Worm (Caenorhabditis elegans) whole organism, L2 larva: Measurements from ENCODE around the gene Y45G5AM.6.

Experiments
- C34F6.9 ChIP-seq: fragments of 150-350 bp; optimal IDR thresholded peaks from 2 replicates; lab custom pipeline; 2014; ENCODE audit warnings: missing biosample characterization, missing genetic modification characterization
- F13H6.1 ChIP-seq: sonication (generic microtip); optimal IDR thresholded peaks from 2 replicates; lab custom pipeline; 2016; ENCODE audit warnings: missing genetic modification characterization, missing compliant biosample characterization
- Y55F3AM.14 ChIP-seq: fragments of 200-800 bp; sonication (Bioruptor generic); optimal IDR thresholded peaks from 2 replicates; lab custom pipeline; 2018; ENCODE audit warnings: mild to moderate bottlenecking, missing genetic modification characterization, missing compliant biosample characterization
- ZK546.5 ChIP-seq: sonication (generic microtip); optimal IDR thresholded peaks from 2 replicates; lab custom pipeline; 2017; ENCODE audit warnings: missing biosample characterization, missing genetic modification characterization
- ama-1 ChIP-seq: fragments of 150-350 bp; optimal IDR thresholded peaks from 2 replicates; lab custom pipeline; 2018; ENCODE audit warnings: inconsistent platforms
- blmp-1 ChIP-seq: sonication (generic microtip); optimal IDR thresholded peaks from 2 replicates; lab custom pipeline; 2017; ENCODE audit warnings: missing genetic modification characterization, mild to moderate bottlenecking, missing compliant biosample characterization, antibody characterized with exemption, moderate library complexity; ENCODE audit not compliant: insufficient read depth
- ceh-16 ChIP-seq: fragments of 150-350 bp; optimal IDR thresholded peaks from 2 replicates; lab custom pipeline; 2014; ENCODE audit warnings: missing biosample characterization, missing genetic modification characterization
- crh-2 ChIP-seq: sonication (generic microtip); optimal IDR thresholded peaks from 2 replicates; lab custom pipeline; 2017; ENCODE audit warnings: missing biosample characterization, missing genetic modification characterization
- dmd-4 ChIP-seq: sonication (generic microtip); optimal IDR thresholded peaks from 2 replicates; lab custom pipeline; 2017; ENCODE audit warnings: missing biosample characterization, missing genetic modification characterization
- elt-1 ChIP-seq: fragments of 150-350 bp; optimal IDR thresholded peaks from 2 replicates; lab custom pipeline; 2014; ENCODE audit warnings: missing biosample characterization, missing genetic modification characterization
- elt-3 ChIP-seq: sonication (generic microtip); optimal IDR thresholded peaks from 2 replicates; lab custom pipeline; 2017; ENCODE audit warnings: missing biosample characterization, missing genetic modification characterization
- fos-1 ChIP-seq: fragments of 150-350 bp; optimal IDR thresholded peaks from 2 replicates; lab custom pipeline; 2014; ENCODE audit warnings: missing biosample characterization, missing genetic modification characterization
- gmeb-1 ChIP-seq: fragments of 150-350 bp; optimal IDR thresholded peaks from 2 replicates; lab custom pipeline; 2014; ENCODE audit warnings: missing biosample characterization, missing genetic modification characterization
- lin-11 ChIP-seq: fragments of 150-350 bp; sonication (generic microtip); optimal IDR thresholded peaks from 2 replicates; lab custom pipeline; 2014; ENCODE audit warnings: missing biosample characterization, missing genetic modification characterization, inconsistent platforms, mixed read lengths
- lin-13 ChIP-seq: fragments of 150-350 bp; optimal IDR thresholded peaks from 2 replicates; lab custom pipeline; 2014; ENCODE audit warnings: missing biosample characterization, missing genetic modification reagents, missing genetic modification characterization
- lin-39 ChIP-seq: fragments of 150-350 bp; optimal IDR thresholded peaks from 2 replicates; lab custom pipeline; 2014; ENCODE audit warnings: missing biosample characterization, missing genetic modification reagents, missing genetic modification characterization
- lsy-2 ChIP-seq, 2 experiments: fragments of 150-350 bp in 1 of 2; sonication (generic microtip) in 1 of 2; optimal IDR thresholded peaks; 2 replicates each; lab custom pipeline; 2014 to 2017; ENCODE audit warnings: missing biosample characterization in 2 of 2, missing genetic modification characterization in 2 of 2
- mbf-1 ChIP-seq: sonication (generic microtip); optimal IDR thresholded peaks from 2 replicates; lab custom pipeline; 2017; ENCODE audit warnings: missing biosample characterization, missing genetic modification characterization
- mdl-1 ChIP-seq, 2 experiments: fragments of 150-350 bp in 1 of 2; sonication (generic microtip) in 1 of 2; optimal IDR thresholded peaks; 2 replicates each; lab custom pipeline; 2017; ENCODE audit warnings: missing biosample characterization in 2 of 2, missing genetic modification characterization in 2 of 2
- nhr-11 ChIP-seq: fragments of 150-350 bp; optimal IDR thresholded peaks from 2 replicates; lab custom pipeline; 2014; ENCODE audit warnings: missing biosample characterization, missing genetic modification characterization
- nhr-129 ChIP-seq: fragments of 150-350 bp; optimal IDR thresholded peaks from 2 replicates; lab custom pipeline; 2014; ENCODE audit warnings: missing biosample characterization, missing genetic modification characterization
- nhr-21 ChIP-seq: fragments of 150-350 bp; optimal IDR thresholded peaks from 2 replicates; lab custom pipeline; 2014; ENCODE audit warnings: missing biosample characterization, missing genetic modification characterization
- nhr-23 ChIP-seq: fragments of 150-350 bp; optimal IDR thresholded peaks from 2 replicates; lab custom pipeline; 2014; ENCODE audit warnings: missing biosample characterization, missing genetic modification reagents, missing genetic modification characterization
- nhr-237 ChIP-seq: fragments of 150-350 bp; optimal IDR thresholded peaks from 2 replicates; lab custom pipeline; 2014; ENCODE audit warnings: missing biosample characterization, missing genetic modification characterization
- nhr-25 ChIP-seq: fragments of 150-350 bp; sonication (generic microtip); optimal IDR thresholded peaks from 3 replicates; lab custom pipeline; 2014; ENCODE audit warnings: missing biosample characterization, missing genetic modification characterization
- nhr-6 ChIP-seq: fragments of 150-350 bp; optimal IDR thresholded peaks from 2 replicates; lab custom pipeline; 2014; ENCODE audit warnings: missing biosample characterization, missing genetic modification characterization
- nhr-77 ChIP-seq: fragments of 150-350 bp; optimal IDR thresholded peaks from 2 replicates; lab custom pipeline; 2014; ENCODE audit warnings: missing biosample characterization, missing genetic modification characterization
- peb-1 ChIP-seq: fragments of 150-350 bp; optimal IDR thresholded peaks from 2 replicates; lab custom pipeline; 2014; ENCODE audit warnings: missing biosample characterization, missing genetic modification characterization
- sem-4 ChIP-seq: fragments of 150-350 bp; optimal IDR thresholded peaks from 2 replicates; lab custom pipeline; 2014; ENCODE audit warnings: missing biosample characterization, missing genetic modification reagents, missing genetic modification characterization
- skn-1 ChIP-seq: sonication (generic microtip); optimal IDR thresholded peaks from 2 replicates; lab custom pipeline; 2017; ENCODE audit warnings: missing biosample characterization, missing genetic modification characterization
- sma-3 ChIP-seq: sonication (generic microtip); optimal IDR thresholded peaks from 2 replicates; lab custom pipeline; 2016; ENCODE audit warnings: missing genetic modification reagents, missing genetic modification characterization, missing compliant biosample characterization
- snpc-4 ChIP-seq: fragments of 150-350 bp; optimal IDR thresholded peaks from 2 replicates; lab custom pipeline; 2014; ENCODE audit warnings: missing biosample characterization, missing genetic modification characterization
- unc-55 ChIP-seq: fragments of 150-350 bp; sonication (generic microtip); optimal IDR thresholded peaks from 3 replicates; lab custom pipeline; 2014; ENCODE audit warnings: missing biosample characterization, missing genetic modification reagents, missing genetic modification characterization
- unc-62 ChIP-seq: fragments of 150-350 bp; optimal IDR thresholded peaks from 2 replicates; lab custom pipeline; 2014; ENCODE audit warnings: missing biosample characterization, missing genetic modification reagents, missing genetic modification characterization
- ztf-1 ChIP-seq: fragments of 200-800 bp; sonication (Bioruptor generic); conservative IDR thresholded peaks from 2 replicates; pipeline ENCODE4 v1.3.6; 2022; ENCODE audit warnings: missing genetic modification characterization, missing compliant biosample characterization
- ztf-4 ChIP-seq: fragments of 150-350 bp; optimal IDR thresholded peaks from 2 replicates; lab custom pipeline; 2014; ENCODE audit warnings: missing biosample characterization, missing genetic modification characterization

Gene Y45G5AM.6

ce11 chrV:4169658-4170057, 17.6 kb upstream of the Y45G5AM.6 start:
- TF ChIP-seq unc-55 (GFP tag; lab: Kevin White, UChicago) (peak; percentile 31), nhr-6 (tag; lab: Kevin White, UChicago) (no peak)
- TF ChIP-seq, all 48 proteins: peak for 1

- TF ChIP-seq lin-11 (tag; lab: Kevin White, UChicago), result no peak
- TF ChIP-seq ztf-4 (tag; lab: Kevin White, UChicago), result no peak
- no peak for TF ChIP-seq sem-4 (tag; lab: Kevin White, UChicago)
- TF ChIP-seq ceh-16 (tag; lab: Kevin White, UChicago), result no peak
- no peak for TF ChIP-seq mdl-1 (tag; optimal IDR thresholded peaks at IDR 0.05; lab: Kevin White, UChicago)
- no peak for TF ChIP-seq peb-1 (tag; lab: Kevin White, UChicago)
- TF ChIP-seq elt-3 (tag; lab: Kevin White, UChicago), result no peak
- no peak for TF ChIP-seq ZK546.5 (tag; lab: Kevin White, UChicago)
- no peak for TF ChIP-seq lin-39 (tag; lab: Kevin White, UChicago)
- no peak for TF ChIP-seq ama-1 (lab: Kevin White, UChicago)
- TF ChIP-seq nhr-21 (tag; lab: Kevin White, UChicago), result no peak
- no peak for TF ChIP-seq lin-13
- TF ChIP-seq ztf-1 (GFP tag; lab: Robert Waterston, UW), result no peak
- TF ChIP-seq snpc-4 (tag; lab: Kevin White, UChicago), result no peak
- TF ChIP-seq mbf-1 (tag; lab: Kevin White, UChicago), result no peak
- no peak for TF ChIP-seq nhr-11 (tag; lab: Kevin White, UChicago)
- TF ChIP-seq nhr-6 (tag; lab: Kevin White, UChicago), result no peak
- TF ChIP-seq nhr-237 (tag; lab: Kevin White, UChicago), result no peak
- TF ChIP-seq gmeb-1, result no peak
- no peak for TF ChIP-seq elt-1 (tag; lab: Kevin White, UChicago)
Observed at ce11 chrV:4168045-4168444, 15.9 kb upstream of the Y45G5AM.6 start.

- TF ChIP-seq nhr-129 (tag; lab: Kevin White, UChicago), result peak; percentile 97
- peak; percentile 18 for TF ChIP-seq C34F6.9 (tag; lab: Kevin White, UChicago)
- TF ChIP-seq unc-62, result no peak
- TF ChIP-seq fos-1 (tag; lab: Kevin White, UChicago), result peak; percentile 22
- TF ChIP-seq ZK546.5 (tag; lab: Kevin White, UChicago), result no peak
- TF ChIP-seq, all 48 proteins: peak for 3
Observed at ce11 chrV:4164504-4164959, 12.4 kb upstream of the Y45G5AM.6 start, which contains the start of gene Y45G5AM.3. Y45G5AM.3 (plus strand) TSS chrV:4164554.

- TF ChIP-seq nhr-237 (tag; lab: Kevin White, UChicago) (no peak), nhr-11 (tag; lab: Kevin White, UChicago) (no peak), nhr-25 (tag; lab: Kevin White, UChicago) (no peak), ztf-4 (tag; lab: Kevin White, UChicago) (no peak), ceh-16 (tag; lab: Kevin White, UChicago) (no peak), nhr-23 (tag; lab: Kevin White, UChicago) (no peak), mdl-1 (tag; optimal IDR thresholded peaks at IDR 0.05; lab: Kevin White, UChicago) (no peak), F13H6.1 (tag; lab: Kevin White, UChicago) (no peak), dmd-4 (tag; lab: Kevin White, UChicago) (no peak), peb-1 (tag; lab: Kevin White, UChicago) (no peak), elt-3 (tag; lab: Kevin White, UChicago) (no peak), nhr-77 (no peak), unc-55 (GFP tag; lab: Kevin White, UChicago) (no peak), ZK546.5 (tag; lab: Kevin White, UChicago) (no peak), mbf-1 (tag; lab: Kevin White, UChicago) (no peak), sma-3 (GFP tag; lab: Kevin White, UChicago) (no peak), Y55F3AM.14 (GFP tag; lab: Kevin White, UChicago) (no peak), elt-1 (tag; lab: Kevin White, UChicago) (no peak), ztf-1 (GFP tag; lab: Robert Waterston, UW) (no peak), blmp-1 (tag; lab: Kevin White, UChicago) (no peak)
Observed at ce11 chrV:4162922-4163321, 10.8 kb upstream of the Y45G5AM.6 start, which contains the start of gene Y45G5AM.4. Y45G5AM.4 (plus strand) TSS chrV:4163222.

- TF ChIP-seq elt-3 (tag; lab: Kevin White, UChicago), result no peak
- TF ChIP-seq F13H6.1 (tag; lab: Kevin White, UChicago), result no peak
- no peak for TF ChIP-seq lsy-2 (tag; optimal IDR thresholded peaks at IDR 0.05; lab: Kevin White, UChicago)
- no peak for TF ChIP-seq crh-2 (tag; lab: Kevin White, UChicago)
- no peak for TF ChIP-seq nhr-129 (tag; lab: Kevin White, UChicago)
- no peak for TF ChIP-seq skn-1 (tag; lab: Kevin White, UChicago)
- no peak for TF ChIP-seq sem-4 (tag; lab: Kevin White, UChicago)
- TF ChIP-seq ztf-1 (GFP tag; lab: Robert Waterston, UW), result no peak
Observed at ce11 chrV:4160086-4160485, 8.0 kb upstream of the Y45G5AM.6 start, which contains the start of gene Y45G5AM.5. Y45G5AM.5 (plus strand) TSS chrV:4160386.
